Worm (Caenorhabditis elegans): Measurements from ENCODE around the gene pqn-18.
A peak's percentile ranks its signal among the peaks of the same experiment; 100 is the strongest.

The pqn-18 gene

ce11 chrX:12872022-12872888, 35.4 kb upstream of the pqn-18 start (continued):
- TF ChIP-seq ceh-6 (GFP tag; optimal IDR thresholded peaks at IDR 0.05) (no peak), ceh-9 (tag; optimal IDR thresholded peaks at IDR 0.05) (no peak), tbx-2 (tag; optimal IDR thresholded peaks at IDR 0.05) (peak; percentile 60), T23F11.4 (GFP tag; optimal IDR thresholded peaks at IDR 0.05) (no peak), hlh-30 (tag; optimal IDR thresholded peaks at IDR 0.05; ENCODE audit: insufficient read depth) (peak; percentile 44), unc-42 (tag; optimal IDR thresholded peaks at IDR 0.05) (no peak), sdc-2 (tag; optimal IDR thresholded peaks at IDR 0.05) (no peak), hlh-13 (GFP tag; optimal IDR thresholded peaks at IDR 0.05) (no peak), hlh-6 (tag; optimal IDR thresholded peaks at IDR 0.05) (no peak), hlh-8 (tag; optimal IDR thresholded peaks at IDR 0.05) (no peak), fkh-10 (GFP tag; optimal IDR thresholded peaks at IDR 0.05) (no peak), madf-2 (tag; optimal IDR thresholded peaks at IDR 0.05) (no peak), ceh-30 (tag; optimal IDR thresholded peaks at IDR 0.05) (no peak), fkh-6 (tag; optimal IDR thresholded peaks at IDR 0.05) (no peak)

ce11 chrX:12873688-12874364, 33.8 kb upstream of the pqn-18 start:
- TF ChIP-seq tbx-2 (tag; optimal IDR thresholded peaks at IDR 0.05) (no peak), nfya-1 (tag; optimal IDR thresholded peaks at IDR 0.05) (no peak), ceh-34 (tag; optimal IDR thresholded peaks at IDR 0.05) (no peak), madf-2 (tag; optimal IDR thresholded peaks at IDR 0.05) (no peak), elt-2 (tag; optimal IDR thresholded peaks at IDR 0.05) (peak; percentile 29), ceh-30 (tag; optimal IDR thresholded peaks at IDR 0.05) (no peak), syd-9 (tag; optimal IDR thresholded peaks at IDR 0.05) (no peak), hlh-13 (GFP tag; optimal IDR thresholded peaks at IDR 0.05) (no peak), fkh-6 (tag; optimal IDR thresholded peaks at IDR 0.05) (no peak)

ce11 chrX:12874798-12875342, 32.8 kb upstream of the pqn-18 start:
- TF ChIP-seq ceh-2 (tag; optimal IDR thresholded peaks at IDR 0.05) (no peak), elt-2 (tag; optimal IDR thresholded peaks at IDR 0.05) (peak; percentile 9)

- no peak for TF ChIP-seq K02D7.2 (tag; optimal IDR thresholded peaks at IDR 0.05)
- TF ChIP-seq sox-2 (GFP tag; IDR thresholded peaks at IDR 0.05), result no peak
- TF ChIP-seq ttx-3 (tag; optimal IDR thresholded peaks at IDR 0.05), result no peak
- no peak for TF ChIP-seq syd-9 (tag; optimal IDR thresholded peaks at IDR 0.05)
- TF ChIP-seq ceh-22 (tag; optimal IDR thresholded peaks at IDR 0.05), result no peak
- TF ChIP-seq pat-9 (tag; optimal IDR thresholded peaks at IDR 0.05), result no peak
- no peak for TF ChIP-seq ceh-34 (tag; optimal IDR thresholded peaks at IDR 0.05)
- TF ChIP-seq ceh-30 (tag; optimal IDR thresholded peaks at IDR 0.05), result no peak
Observed at ce11 chrX:12875649-12876048, 32.0 kb upstream of the pqn-18 start.

ce11 chrX:12876795-12877530, 30.7 kb upstream of the pqn-18 start, which contains the start of gene bcat-1:
Gene bcat-1 (plus strand): TSS chrX:12877480.
- no peak for TF ChIP-seq pag-3 (tag; optimal IDR thresholded peaks at IDR 0.05; ENCODE audit: borderline replicate concordance)
- TF ChIP-seq ceh-14 (tag; optimal IDR thresholded peaks at IDR 0.05), result peak; percentile 44
- TF ChIP-seq pros-1 (tag; optimal IDR thresholded peaks at IDR 0.05), result no peak
- no peak for TF ChIP-seq tbx-7 (tag; optimal IDR thresholded peaks at IDR 0.05)
- TF ChIP-seq fkh-10 (GFP tag; optimal IDR thresholded peaks at IDR 0.05), result no peak
- no peak for TF ChIP-seq lim-6 (tag; optimal IDR thresholded peaks at IDR 0.05)
- no peak for TF ChIP-seq elt-2 (tag; optimal IDR thresholded peaks at IDR 0.05)
- TF ChIP-seq ets-4 (tag; optimal IDR thresholded peaks at IDR 0.05), result no peak
- TF ChIP-seq ceh-45 (GFP tag; IDR thresholded peaks at IDR 0.05), result no peak
- TF ChIP-seq hlh-30 (tag; optimal IDR thresholded peaks at IDR 0.05; ENCODE audit: insufficient read depth), result peak; percentile 31
- peak; percentile 6 for TF ChIP-seq unc-55 (GFP tag; optimal IDR thresholded peaks at IDR 0.05)
- TF ChIP-seq ceh-30 (tag; optimal IDR thresholded peaks at IDR 0.05), result no peak
- TF ChIP-seq unc-42 (tag; optimal IDR thresholded peaks at IDR 0.05), result peak; percentile 16
- TF ChIP-seq rnt-1 (tag; optimal IDR thresholded peaks at IDR 0.05), result peak; percentile 10
- TF ChIP-seq ceh-22 (tag; optimal IDR thresholded peaks at IDR 0.05), result no peak
- TF ChIP-seq ref-2 (tag; optimal IDR thresholded peaks at IDR 0.05), result peak; percentile 34
- peak; percentile 31 for TF ChIP-seq hlh-6 (tag; optimal IDR thresholded peaks at IDR 0.05)
- no peak for TF ChIP-seq ceh-48 (tag; optimal IDR thresholded peaks at IDR 0.05)
- peak; percentile 60 for TF ChIP-seq tbx-2 (tag; optimal IDR thresholded peaks at IDR 0.05)
- no peak for TF ChIP-seq C38D4.7 (GFP tag; optimal IDR thresholded peaks at IDR 0.05)
- TF ChIP-seq pha-2 (tag; optimal IDR thresholded peaks at IDR 0.05), result no peak
- peak; percentile 70 for TF ChIP-seq ceh-18 (tag; optimal IDR thresholded peaks at IDR 0.05)
- no peak for TF ChIP-seq ceh-6 (GFP tag; optimal IDR thresholded peaks at IDR 0.05)
- TF ChIP-seq fkh-6 (tag; optimal IDR thresholded peaks at IDR 0.05), result peak; percentile 16

Data from whole organism, late embryonic.